Worm (Caenorhabditis elegans) whole organism, L3 larva: ENCODE results near the gene let-756.

Source experiments
- elt-3 ChIP-seq, 3 experiments: fragments of 150-350 bp in 1 of 3; sonication (generic microtip) in 2 of 3; optimal IDR thresholded peaks; 2 replicates in 2 of 3; 4 replicates in 1 of 3; lab custom pipeline; 2014 to 2017; ENCODE audit warnings: missing biosample characterization in 3 of 3, missing genetic modification characterization in 3 of 3
- lin-39 ChIP-seq: fragments of 150-350 bp; optimal IDR thresholded peaks from 2 replicates; lab custom pipeline; 2018; ENCODE audit warnings: missing biosample characterization, missing genetic modification reagents, missing genetic modification characterization
- nhr-67 ChIP-seq: fragments of 150-350 bp; optimal IDR thresholded peaks from 2 replicates; lab custom pipeline; 2014; ENCODE audit warnings: missing biosample characterization, missing genetic modification characterization

- TF ChIP-seq lin-39 (tag; lab: Kevin White, UChicago): no peak
- TF ChIP-seq elt-3 (tag; optimal IDR thresholded peaks at IDR 0.05; lab: Kevin White, UChicago): no peak
- no peak for TF ChIP-seq nhr-67
Observed at ce11 chrIII:6361560-6361959, 45.4 kb upstream of the let-756 start.
